Worm (Caenorhabditis elegans): ENCODE measurements around the gene cyp-35B2.

DNA sequence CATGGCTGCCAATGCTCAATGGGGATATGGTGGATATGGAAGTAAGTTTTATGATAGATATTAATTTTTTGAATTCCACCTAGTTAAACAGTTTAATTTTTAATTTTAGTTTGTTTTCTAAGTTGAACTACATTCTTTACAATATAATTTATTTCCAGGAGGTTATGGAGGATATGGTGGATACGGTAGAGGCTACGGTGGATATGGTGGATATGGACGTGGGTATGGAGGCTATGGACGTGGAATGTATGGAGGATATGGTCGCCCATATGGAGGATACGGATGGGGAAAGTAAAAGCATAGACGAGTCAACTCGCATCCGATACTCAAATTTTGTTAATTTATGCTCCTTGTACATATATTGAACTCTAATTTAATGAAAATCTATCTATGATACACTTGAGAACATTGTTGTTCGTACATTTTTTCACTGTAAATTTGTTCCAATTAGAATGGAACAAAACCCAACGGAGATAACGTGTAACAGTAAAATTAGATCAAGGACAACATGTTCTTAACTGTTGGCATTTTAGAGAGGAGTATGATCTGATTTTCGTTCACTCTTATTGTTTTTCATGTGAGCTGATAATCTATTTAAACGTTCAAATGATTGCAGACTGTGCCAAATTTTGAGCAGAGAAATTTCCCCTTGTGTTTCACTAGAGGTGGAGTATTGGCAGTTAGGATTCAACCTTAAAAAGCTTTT lies 38.4 kb downstream of the cyp-35B2 start:
- TF ChIP-seq F52B5.7 (tag; optimal IDR thresholded peaks at IDR 0.05) = no peak
- TF ChIP-seq egl-44 (GFP tag; IDR thresholded peaks at IDR 0.05) = no peak
- no peak for TF ChIP-seq nhr-90 (tag; optimal IDR thresholded peaks at IDR 0.05)
- no peak for TF ChIP-seq C17E4.6 (GFP tag; IDR thresholded peaks at IDR 0.05)
- TF ChIP-seq ama-1 (optimal IDR thresholded peaks at IDR 0.05) = no peak
- no peak for TF ChIP-seq ama-1 (GFP tag; optimal IDR thresholded peaks at IDR 0.05)
- no peak for TF ChIP-seq lin-40 (tag; optimal IDR thresholded peaks at IDR 0.05)
- no peak for TF ChIP-seq chd-7 (tag; optimal IDR thresholded peaks at IDR 0.05)
- TF ChIP-seq pha-4 (tag; optimal IDR thresholded peaks at IDR 0.05) = no peak
- no peak for TF ChIP-seq B0336.3 (GFP tag; IDR thresholded peaks at IDR 0.05)

Measured in whole organism, young adult.